Worm (Caenorhabditis elegans) whole organism, L2 larva: ENCODE results near the gene srbc-67.
A peak's percentile ranks its signal among the peaks of the same experiment; 100 is the strongest.
"Not testable (repeated sequence)": the region's sequence is repeated elsewhere in the genome, so short reads cannot be mapped to it uniquely, and the experiment has no call there.

Experiments
- C34F6.9 ChIP-seq: fragments of 150-350 bp; optimal IDR thresholded peaks from 2 replicates; lab custom pipeline; 2014; ENCODE audit warnings: missing biosample characterization, missing genetic modification characterization
- R02D3.7 ChIP-seq: fragments of 150-350 bp; optimal IDR thresholded peaks from 2 replicates; lab custom pipeline; 2014; ENCODE audit warnings: missing biosample characterization, missing genetic modification characterization
- ZK546.5 ChIP-seq: sonication (generic microtip); optimal IDR thresholded peaks from 2 replicates; lab custom pipeline; 2017; ENCODE audit warnings: missing biosample characterization, missing genetic modification characterization
- aly-2 ChIP-seq: fragments of 150-350 bp; optimal IDR thresholded peaks from 2 replicates; lab custom pipeline; 2014; ENCODE audit warnings: missing biosample characterization, missing genetic modification characterization
- ama-1 ChIP-seq: fragments of 150-350 bp; optimal IDR thresholded peaks from 2 replicates; lab custom pipeline; 2018; ENCODE audit warnings: inconsistent platforms
- egl-27 ChIP-seq: sonication (generic microtip); optimal IDR thresholded peaks from 3 replicates; lab custom pipeline; 2017; ENCODE audit warnings: missing biosample characterization, missing genetic modification reagents, missing genetic modification characterization
- elt-1 ChIP-seq: fragments of 150-350 bp; optimal IDR thresholded peaks from 2 replicates; lab custom pipeline; 2014; ENCODE audit warnings: missing biosample characterization, missing genetic modification characterization
- elt-3 ChIP-seq: sonication (generic microtip); optimal IDR thresholded peaks from 2 replicates; lab custom pipeline; 2017; ENCODE audit warnings: missing biosample characterization, missing genetic modification characterization
- gmeb-1 ChIP-seq: fragments of 150-350 bp; optimal IDR thresholded peaks from 2 replicates; lab custom pipeline; 2014; ENCODE audit warnings: missing biosample characterization, missing genetic modification characterization
- lin-11 ChIP-seq: fragments of 150-350 bp; sonication (generic microtip); optimal IDR thresholded peaks from 2 replicates; lab custom pipeline; 2014; ENCODE audit warnings: missing biosample characterization, missing genetic modification characterization, inconsistent platforms, mixed read lengths
- lin-39 ChIP-seq: fragments of 150-350 bp; optimal IDR thresholded peaks from 2 replicates; lab custom pipeline; 2014; ENCODE audit warnings: missing biosample characterization, missing genetic modification reagents, missing genetic modification characterization
- lsy-2 ChIP-seq, 2 experiments: fragments of 150-350 bp in 1 of 2; sonication (generic microtip) in 1 of 2; optimal IDR thresholded peaks; 2 replicates each; lab custom pipeline; 2014 to 2017; ENCODE audit warnings: missing biosample characterization in 2 of 2, missing genetic modification characterization in 2 of 2
- mab-5 ChIP-seq: fragments of 150-350 bp; optimal IDR thresholded peaks from 2 replicates; lab custom pipeline; 2014; ENCODE audit warnings: missing biosample characterization, missing genetic modification characterization
- mbf-1 ChIP-seq: sonication (generic microtip); optimal IDR thresholded peaks from 2 replicates; lab custom pipeline; 2017; ENCODE audit warnings: missing biosample characterization, missing genetic modification characterization
- nhr-11 ChIP-seq: fragments of 150-350 bp; optimal IDR thresholded peaks from 2 replicates; lab custom pipeline; 2014; ENCODE audit warnings: missing biosample characterization, missing genetic modification characterization
- nhr-12 ChIP-seq: fragments of 150-350 bp; optimal IDR thresholded peaks from 2 replicates; lab custom pipeline; 2014; ENCODE audit warnings: missing biosample characterization, missing genetic modification characterization
- nhr-129 ChIP-seq: fragments of 150-350 bp; optimal IDR thresholded peaks from 2 replicates; lab custom pipeline; 2014; ENCODE audit warnings: missing biosample characterization, missing genetic modification characterization
- nhr-21 ChIP-seq: fragments of 150-350 bp; optimal IDR thresholded peaks from 2 replicates; lab custom pipeline; 2014; ENCODE audit warnings: missing biosample characterization, missing genetic modification characterization
- nhr-237 ChIP-seq: fragments of 150-350 bp; optimal IDR thresholded peaks from 2 replicates; lab custom pipeline; 2014; ENCODE audit warnings: missing biosample characterization, missing genetic modification characterization
- nhr-25 ChIP-seq: fragments of 150-350 bp; sonication (generic microtip); optimal IDR thresholded peaks from 3 replicates; lab custom pipeline; 2014; ENCODE audit warnings: missing biosample characterization, missing genetic modification characterization
- nhr-6 ChIP-seq: fragments of 150-350 bp; optimal IDR thresholded peaks from 2 replicates; lab custom pipeline; 2014; ENCODE audit warnings: missing biosample characterization, missing genetic modification characterization
- peb-1 ChIP-seq: fragments of 150-350 bp; optimal IDR thresholded peaks from 2 replicates; lab custom pipeline; 2014; ENCODE audit warnings: missing biosample characterization, missing genetic modification characterization
- skn-1 ChIP-seq: sonication (generic microtip); optimal IDR thresholded peaks from 2 replicates; lab custom pipeline; 2017; ENCODE audit warnings: missing biosample characterization, missing genetic modification characterization
- sma-9 ChIP-seq, 2 experiments: fragments of 150-350 bp in 1 of 2; sonication (generic microtip) in 1 of 2; optimal IDR thresholded peaks; 2 replicates each; lab custom pipeline; 2014 to 2016; ENCODE audit warnings: missing genetic modification characterization in 2 of 2, mild to moderate bottlenecking in 1 of 2, missing biosample characterization in 1 of 2, missing compliant biosample characterization in 1 of 2, missing genetic modification reagents in 1 of 2, moderate library complexity in 1 of 2
- snpc-4 ChIP-seq: fragments of 150-350 bp; optimal IDR thresholded peaks from 2 replicates; lab custom pipeline; 2014; ENCODE audit warnings: missing biosample characterization, missing genetic modification characterization
- unc-39 ChIP-seq: fragments of 150-350 bp; optimal IDR thresholded peaks from 2 replicates; lab custom pipeline; 2014; ENCODE audit warnings: missing biosample characterization, missing genetic modification characterization
- unc-55 ChIP-seq: fragments of 150-350 bp; sonication (generic microtip); optimal IDR thresholded peaks from 3 replicates; lab custom pipeline; 2014; ENCODE audit warnings: missing biosample characterization, missing genetic modification reagents, missing genetic modification characterization
- unc-62 ChIP-seq: fragments of 150-350 bp; optimal IDR thresholded peaks from 2 replicates; lab custom pipeline; 2014; ENCODE audit warnings: missing biosample characterization, missing genetic modification reagents, missing genetic modification characterization
- ztf-1 ChIP-seq: fragments of 200-800 bp; sonication (Bioruptor generic); conservative IDR thresholded peaks from 2 replicates; pipeline ENCODE4 v1.3.6; 2022; ENCODE audit warnings: missing genetic modification characterization, missing compliant biosample characterization
- ztf-11 ChIP-seq: sonication (generic microtip); optimal IDR thresholded peaks from 2 replicates; lab custom pipeline; 2017; ENCODE audit warnings: missing biosample characterization, missing genetic modification characterization

srbc-67 gene

ce11 chrV:3579795-3580194 is 38.8 kb upstream of the srbc-67 start (continued):
- peak in 1 of 2 experiments; percentile 61 for TF ChIP-seq lsy-2 (tag; optimal IDR thresholded peaks at IDR 0.05; lab: Kevin White, UChicago)
- peak; percentile 42 for TF ChIP-seq snpc-4 (tag; lab: Kevin White, UChicago)

ce11 chrV:3579248-3579647 is 38.2 kb upstream of the srbc-67 start:
- TF ChIP-seq peb-1 (tag; lab: Kevin White, UChicago) (no peak), lsy-2 (tag; optimal IDR thresholded peaks at IDR 0.05; lab: Kevin White, UChicago) (no peak), skn-1 (tag; lab: Kevin White, UChicago) (no peak), egl-27 (tag; lab: Kevin White, UChicago) (no peak), unc-39 (no peak), nhr-25 (no peak), ama-1 (lab: Kevin White, UChicago) (no peak), C34F6.9 (tag; lab: Kevin White, UChicago) (peak; percentile 40), ztf-1 (GFP tag; lab: Robert Waterston, UW) (no peak), lin-11 (tag; lab: Kevin White, UChicago) (peak; percentile 14), nhr-129 (tag; lab: Kevin White, UChicago) (peak; percentile 67), lin-39 (no peak), gmeb-1 (no peak)

ce11 chrV:3578813-3579212 is 37.8 kb upstream of the srbc-67 start, which contains the start of gene pygl-1:
Gene pygl-1, plus strand, starts transcription at chrV:3579023.
- TF ChIP-seq lsy-2 (tag; optimal IDR thresholded peaks at IDR 0.05; lab: Kevin White, UChicago), result peak in 1 of 2 experiments; percentile 81
- no peak for TF ChIP-seq R02D3.7

- no peak for TF ChIP-seq mbf-1 (tag; lab: Kevin White, UChicago)
- TF ChIP-seq nhr-11, result no peak
- TF ChIP-seq R02D3.7, result no peak
- TF ChIP-seq nhr-237 (tag; lab: Kevin White, UChicago), result no peak
- TF ChIP-seq unc-62, result no peak
- TF ChIP-seq mab-5 (tag; lab: Kevin White, UChicago), result no peak
- no peak for TF ChIP-seq nhr-6 (tag; lab: Kevin White, UChicago)
- TF ChIP-seq ztf-1 (GFP tag; lab: Robert Waterston, UW), result no peak
- no peak for TF ChIP-seq nhr-25
- TF ChIP-seq ama-1 (lab: Kevin White, UChicago), result no peak
- no peak for TF ChIP-seq elt-1
- TF ChIP-seq unc-39, result no peak
- TF ChIP-seq unc-55, result no peak
- TF ChIP-seq aly-2 (tag; lab: Kevin White, UChicago), result no peak
- TF ChIP-seq nhr-21 (tag; lab: Kevin White, UChicago), result no peak
- TF ChIP-seq ZK546.5 (tag; lab: Kevin White, UChicago), result no peak
- no peak for TF ChIP-seq sma-9 (GFP tag; optimal IDR thresholded peaks at IDR 0.05; lab: Kevin White, UChicago)
- no peak for TF ChIP-seq sma-9 (tag; optimal IDR thresholded peaks at IDR 0.05; lab: Kevin White, UChicago)
- TF ChIP-seq elt-3 (tag; lab: Kevin White, UChicago), result no peak
- TF ChIP-seq skn-1 (tag; lab: Kevin White, UChicago), result no peak
- TF ChIP-seq, all 48 proteins: peak for 0
Observed at ce11 chrV:3575759-3576158, 34.7 kb upstream of the srbc-67 start, which contains the start of gene grl-27. Gene grl-27, minus strand, starts transcription at chrV:3575859.

- not testable (repeated sequence) for TF ChIP-seq lin-39; peb-1 (tag; lab: Kevin White, UChicago); mab-5 (tag; lab: Kevin White, UChicago)
- TF ChIP-seq, all 48 proteins: peak for 0; not testable (repeated sequence) for 48
Observed at ce11 chrV:3572408-3572807, 31.4 kb upstream of the srbc-67 start, which contains the start of gene F40C5.1. Gene F40C5.1, plus strand, starts transcription at chrV:3572708.

ce11 chrV:3570695-3571094 is 29.7 kb upstream of the srbc-67 start, which contains the start of gene F40C5.2:
Gene F40C5.2, plus strand, starts transcription at chrV:3570995.
- TF ChIP-seq ztf-11 (tag; lab: Kevin White, UChicago); lin-39; nhr-12: not testable (repeated sequence)
- TF ChIP-seq, all 48 proteins: peak for 0; not testable (repeated sequence) for 48

- not testable (repeated sequence) for TF ChIP-seq nhr-6 (tag; lab: Kevin White, UChicago); unc-62; elt-3 (tag; lab: Kevin White, UChicago)
Observed at ce11 chrV:3564335-3564734, 23.3 kb upstream of the srbc-67 start, which contains the start of gene T24A6.17. Gene T24A6.17, minus strand, starts transcription at chrV:3564435.
